Fruit fly (Drosophila melanogaster) whole organism, wandering third instar larva: ENCODE data around the gene CG7328.

Experiments used
- Dfd ChIP-seq: fragments of >200 bp; optimal IDR thresholded peaks from 2 replicates; lab custom pipeline; 2017; ENCODE audit warnings: missing biosample characterization, missing genetic modification characterization
- pan ChIP-seq: fragments of >200 bp; optimal IDR thresholded peaks from 2 replicates; lab custom pipeline; 2017
- psq ChIP-seq: fragments of 200-800 bp; sonication (Bioruptor generic); optimal IDR thresholded peaks from 3 replicates; lab custom pipeline; 2017; ENCODE audit warnings: missing biosample characterization, mild to moderate bottlenecking, missing genetic modification characterization, moderate library complexity

dm6 chr3L:20178101-20178500 lies 37.7 kb upstream of the CG7328 start:
- TF ChIP-seq Dfd (GFP tag; lab: Kevin White, UChicago) (no peak), pan (no peak), psq (GFP tag; lab: Kevin White, UChicago) (no peak)
